Fruit fly (Drosophila melanogaster) whole organism, embryonic: ENCODE results near the gene CG7182.

Experiments
- Abd-B ChIP-seq: fragments of 200-800 bp; sonication (Bioruptor generic); optimal IDR thresholded peaks from 2 replicates; lab custom pipeline; 2018; ENCODE audit warnings: missing biosample characterization, mild to moderate bottlenecking, missing genetic modification characterization, moderate library complexity
- Aef1 ChIP-seq: fragments of 200-800 bp; sonication (Bioruptor generic); IDR thresholded peaks from 3 replicates; pipeline ENCODE4 v1.3.6; 2022; ENCODE audit warnings: missing biosample characterization, missing genetic modification characterization
- B-H2 ChIP-seq: fragments of 200-800 bp; sonication (Bioruptor generic); optimal IDR thresholded peaks from 2 replicates; lab custom pipeline; 2018; ENCODE audit warnings: missing biosample characterization, mild to moderate bottlenecking, missing genetic modification characterization
- CG10147 ChIP-seq: fragments of 200-800 bp; sonication (Bioruptor generic); optimal IDR thresholded peaks from 2 replicates; lab custom pipeline; 2019; ENCODE audit warnings: missing biosample characterization, mild to moderate bottlenecking, missing genetic modification characterization, moderate library complexity
- CG10543 ChIP-seq: fragments of 200-800 bp; sonication (Bioruptor generic); optimal IDR thresholded peaks from 3 replicates; lab custom pipeline; 2017; ENCODE audit warnings: missing biosample characterization, mild to moderate bottlenecking, missing genetic modification characterization, moderate library complexity
- CG11695 ChIP-seq: fragments of 200-800 bp; sonication (Bioruptor generic); IDR thresholded peaks from 3 replicates; pipeline ENCODE4 v1.3.6; 2022; ENCODE audit warnings: missing biosample characterization, missing genetic modification characterization
- CG13123 ChIP-seq: fragments of 200-800 bp; sonication (Bioruptor generic); optimal IDR thresholded peaks from 2 replicates; lab custom pipeline; 2016; ENCODE audit warnings: missing biosample characterization, missing genetic modification characterization
- CG13424 ChIP-seq: fragments of 200-800 bp; sonication (Bioruptor generic); optimal IDR thresholded peaks from 2 replicates; lab custom pipeline; 2019; ENCODE audit warnings: missing biosample characterization, mild to moderate bottlenecking, missing genetic modification characterization, moderate library complexity
- CG17328 ChIP-seq: fragments of 200-800 bp; sonication (Bioruptor generic); IDR thresholded peaks from 2 replicates; pipeline ENCODE4 v1.3.6; 2022; ENCODE audit warnings: missing biosample characterization, missing genetic modification characterization
- CG17385 ChIP-seq: fragments of 200-800 bp; sonication (Bioruptor generic); optimal IDR thresholded peaks from 3 replicates; lab custom pipeline; 2018; ENCODE audit warnings: missing biosample characterization, mild to moderate bottlenecking, missing genetic modification characterization
- CG17829 ChIP-seq: fragments of 200-800 bp; optimal IDR thresholded peaks from 2 replicates; lab custom pipeline; 2019; ENCODE audit warnings: missing biosample characterization, mild to moderate bottlenecking, missing genetic modification characterization, moderate library complexity
- CG2120 ChIP-seq: fragments of 200-800 bp; sonication (Bioruptor generic); optimal IDR thresholded peaks from 3 replicates; lab custom pipeline; 2016; ENCODE audit warnings: missing biosample characterization, missing genetic modification characterization
- CG2889 ChIP-seq: fragments of 200-800 bp; sonication (Bioruptor generic); IDR thresholded peaks from 3 replicates; pipeline ENCODE4 v1.3.6; 2022; ENCODE audit warnings: missing biosample characterization, missing genetic modification characterization
- CG31224 ChIP-seq: fragments of 200-800 bp; sonication (Bioruptor generic); IDR thresholded peaks from 2 replicates; pipeline ENCODE4 v1.3.6; 2022; ENCODE audit warnings: missing biosample characterization, missing genetic modification characterization
- CG31388 ChIP-seq: fragments of 200-800 bp; sonication (Bioruptor generic); optimal IDR thresholded peaks from 2 replicates; lab custom pipeline; 2016; ENCODE audit warnings: missing biosample characterization, missing genetic modification characterization
- CG33557 ChIP-seq: fragments of 200-800 bp; sonication (Bioruptor generic); optimal IDR thresholded peaks from 2 replicates; lab custom pipeline; 2019; ENCODE audit warnings: missing biosample characterization, mild to moderate bottlenecking, missing genetic modification characterization, moderate library complexity
- CG3407 ChIP-seq: fragments of 200-800 bp; sonication (Bioruptor generic); optimal IDR thresholded peaks from 2 replicates; lab custom pipeline; 2018; ENCODE audit warnings: missing biosample characterization, mild to moderate bottlenecking, missing genetic modification characterization
- CG4328 ChIP-seq: fragments of 200-800 bp; sonication (Bioruptor generic); optimal IDR thresholded peaks from 3 replicates; lab custom pipeline; 2017; ENCODE audit warnings: missing biosample characterization, missing genetic modification reagents, missing genetic modification characterization
- CG6813 ChIP-seq: fragments of 200-800 bp; sonication (Bioruptor generic); optimal IDR thresholded peaks from 2 replicates; lab custom pipeline; 2017; ENCODE audit warnings: missing biosample characterization, missing genetic modification characterization, mild to moderate bottlenecking, moderate library complexity, missing genetic modification reagents
- CG6854 ChIP-seq: fragments of 200-800 bp; sonication (Bioruptor generic); optimal IDR thresholded peaks from 3 replicates; lab custom pipeline; 2017; ENCODE audit warnings: missing biosample characterization, mild to moderate bottlenecking, missing genetic modification characterization
- CG7271 ChIP-seq: fragments of 200-800 bp; sonication (Bioruptor generic); optimal IDR thresholded peaks from 2 replicates; lab custom pipeline; 2018; ENCODE audit warnings: missing biosample characterization, mild to moderate bottlenecking, missing genetic modification characterization, moderate library complexity
- CG8944 ChIP-seq: fragments of 200-800 bp; sonication (Bioruptor generic); optimal IDR thresholded peaks from 3 replicates; lab custom pipeline; 2016; ENCODE audit warnings: missing biosample characterization, missing genetic modification characterization
- CG9817 ChIP-seq: fragments of 200-800 bp; sonication (Bioruptor generic); optimal IDR thresholded peaks from 2 replicates; lab custom pipeline; 2018; ENCODE audit warnings: missing biosample characterization, mild to moderate bottlenecking, missing genetic modification characterization, moderate library complexity
- CrebB ChIP-seq: fragments of 200-800 bp; sonication (Bioruptor generic); optimal IDR thresholded peaks from 3 replicates; lab custom pipeline; 2018; ENCODE audit warnings: missing biosample characterization, mild to moderate bottlenecking, missing genetic modification characterization
- Dbx ChIP-seq: fragments of 200-800 bp; sonication (Bioruptor generic); IDR thresholded peaks from 3 replicates; pipeline ENCODE4 v1.3.6; 2022; ENCODE audit warnings: missing biosample characterization, missing genetic modification characterization
- Elba2 ChIP-seq: fragments of 200-800 bp; sonication (Bioruptor generic); optimal IDR thresholded peaks from 3 replicates; lab custom pipeline; 2016; ENCODE audit warnings: missing biosample characterization, missing genetic modification characterization
- HHEX ChIP-seq: fragments of 200-800 bp; sonication (Bioruptor generic); optimal IDR thresholded peaks from 3 replicates; lab custom pipeline; 2017; ENCODE audit warnings: missing biosample characterization, mild to moderate bottlenecking, missing genetic modification characterization, missing genetic modification reagents
- Hey ChIP-seq: fragments of 200-800 bp; sonication (Bioruptor generic); optimal IDR thresholded peaks from 3 replicates; lab custom pipeline; 2018; ENCODE audit warnings: missing biosample characterization, mild to moderate bottlenecking, missing genetic modification characterization
- MBD-R2 ChIP-seq: fragments of 200-800 bp; sonication (Bioruptor generic); IDR thresholded peaks from 2 replicates; pipeline ENCODE4 v1.3.6; 2022; ENCODE audit warnings: missing biosample characterization, missing genetic modification characterization
- Mes4 ChIP-seq: fragments of 200-800 bp; sonication (Bioruptor generic); optimal IDR thresholded peaks from 2 replicates; lab custom pipeline; 2016; ENCODE audit warnings: missing biosample characterization, missing genetic modification characterization
- NfI ChIP-seq: fragments of 200-800 bp; sonication (Bioruptor generic); optimal IDR thresholded peaks from 3 replicates; lab custom pipeline; 2018; ENCODE audit warnings: missing biosample characterization, mild to moderate bottlenecking, missing genetic modification characterization, moderate library complexity
- Sin3A ChIP-seq: fragments of >200 bp; optimal IDR thresholded peaks from 2 replicates; lab custom pipeline; 2018
- ara ChIP-seq: fragments of 200-800 bp; sonication (Bioruptor generic); IDR thresholded peaks from 2 replicates; pipeline ENCODE4 v1.3.6; 2022; ENCODE audit warnings: missing biosample characterization, missing genetic modification characterization
- caup ChIP-seq: fragments of 200-800 bp; sonication (Bioruptor generic); optimal IDR thresholded peaks from 3 replicates; lab custom pipeline; 2017; ENCODE audit warnings: missing biosample characterization, mild to moderate bottlenecking, missing genetic modification characterization, moderate library complexity; ENCODE audit not compliant: severe bottlenecking
- ci ChIP-seq: fragments of 200-800 bp; sonication (Bioruptor generic); IDR thresholded peaks from 3 replicates; pipeline ENCODE4 v1.3.6; 2022; ENCODE audit warnings: missing biosample characterization, missing genetic modification characterization
- crp ChIP-seq, 2 experiments: fragments of 200-800 bp; sonication (Bioruptor generic); optimal IDR thresholded peaks; 2 replicates in 1 of 2; 3 replicates in 1 of 2; lab custom pipeline; 2017; ENCODE audit warnings: missing biosample characterization in 2 of 2, missing genetic modification characterization in 2 of 2, mild to moderate bottlenecking in 1 of 2, moderate library complexity in 1 of 2
- da ChIP-seq: fragments of 200-800 bp; sonication (Bioruptor generic); optimal IDR thresholded peaks from 2 replicates; lab custom pipeline; 2016; ENCODE audit warnings: missing biosample characterization, missing genetic modification characterization
- ham ChIP-seq: fragments of 200-800 bp; sonication (Bioruptor generic); IDR thresholded peaks from 2 replicates; pipeline ENCODE4 v1.3.6; 2022; ENCODE audit warnings: missing biosample characterization, missing genetic modification characterization
- nmo ChIP-seq: fragments of 200-800 bp; sonication (Bioruptor generic); optimal IDR thresholded peaks from 2 replicates; lab custom pipeline; 2018; ENCODE audit warnings: missing biosample characterization, mild to moderate bottlenecking, missing genetic modification characterization, moderate library complexity
- psq ChIP-seq: fragments of 200-800 bp; sonication (Bioruptor generic); optimal IDR thresholded peaks from 2 replicates; lab custom pipeline; 2017; ENCODE audit warnings: missing biosample characterization, missing genetic modification characterization
- pzg ChIP-seq: fragments of 200-800 bp; sonication (Bioruptor generic); optimal IDR thresholded peaks from 3 replicates; lab custom pipeline; 2018; ENCODE audit warnings: missing biosample characterization, mild to moderate bottlenecking, missing genetic modification characterization, moderate library complexity
- repo ChIP-seq: fragments of 200-800 bp; sonication (Bioruptor generic); optimal IDR thresholded peaks from 2 replicates; lab custom pipeline; 2016; ENCODE audit warnings: missing biosample characterization, missing genetic modification characterization
- salm ChIP-seq: fragments of 200-800 bp; sonication (Bioruptor generic); optimal IDR thresholded peaks from 2 replicates; lab custom pipeline; 2018; ENCODE audit warnings: missing biosample characterization, mild to moderate bottlenecking, missing genetic modification characterization
- shn ChIP-seq: fragments of 200-800 bp; sonication (Bioruptor generic); optimal IDR thresholded peaks from 3 replicates; lab custom pipeline; 2016; ENCODE audit warnings: missing biosample characterization, missing genetic modification characterization
- sisA ChIP-seq: fragments of 200-800 bp; sonication (Bioruptor generic); IDR thresholded peaks from 2 replicates; pipeline ENCODE4 v1.3.6; 2022; ENCODE audit warnings: missing biosample characterization, missing genetic modification characterization
- so ChIP-seq: fragments of 200-800 bp; sonication (Bioruptor generic); IDR thresholded peaks from 3 replicates; pipeline ENCODE4 v1.3.6; 2022; ENCODE audit warnings: missing biosample characterization, missing genetic modification characterization
- sug ChIP-seq: fragments of 200-800 bp; optimal IDR thresholded peaks from 2 replicates; lab custom pipeline; 2019; ENCODE audit warnings: missing biosample characterization, mild to moderate bottlenecking, missing genetic modification characterization, moderate library complexity
- zen ChIP-seq: fragments of 200-800 bp; sonication (Bioruptor generic); optimal IDR thresholded peaks from 3 replicates; lab custom pipeline; 2018; ENCODE audit warnings: missing biosample characterization, mild to moderate bottlenecking, missing genetic modification characterization, moderate library complexity

Gene CG7182

DNA sequence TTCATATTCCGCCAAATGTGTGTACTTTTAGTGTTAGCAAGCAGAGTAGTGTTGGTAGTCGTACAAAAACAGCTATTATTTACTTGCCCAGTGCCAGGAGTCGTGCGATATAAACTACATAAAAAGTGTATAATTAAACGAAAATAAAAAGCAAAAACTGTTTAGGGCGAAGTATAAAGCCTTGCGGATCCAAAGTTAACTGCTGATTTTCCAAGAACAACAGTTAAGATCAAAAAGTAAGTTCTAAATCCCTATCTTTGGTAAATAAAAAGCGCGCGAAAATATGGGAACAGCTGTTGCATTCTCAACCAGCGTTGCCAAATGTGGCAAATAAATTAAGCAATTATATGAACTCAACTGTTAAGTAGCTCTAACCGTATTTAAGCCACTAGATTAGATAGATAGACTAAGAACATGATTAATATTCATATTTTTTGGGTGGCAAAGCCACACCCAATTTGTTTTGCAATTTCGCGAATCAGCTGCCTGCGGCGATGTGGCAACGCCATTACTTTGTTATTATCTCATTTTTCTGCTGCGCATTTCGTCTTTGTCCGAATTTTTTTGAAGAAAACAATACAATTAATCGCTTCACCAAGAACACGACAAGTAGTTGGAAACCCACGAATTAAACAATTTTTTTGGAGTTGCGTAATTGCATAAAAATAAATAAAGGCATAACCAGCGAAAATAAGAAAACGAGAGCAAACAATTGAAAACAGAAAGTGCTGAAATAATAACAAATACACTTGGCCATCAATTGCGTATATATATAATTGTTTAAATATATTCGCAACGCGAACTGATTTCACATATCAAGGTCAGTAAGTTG, 5.7 kb downstream of the CG7182 start, which contains the start of the genes Prim1 and CG7083 (continued):
- TF ChIP-seq repo (GFP tag; lab: Kevin White, UChicago) = peak; percentile 16
- peak; percentile 43 for TF ChIP-seq da (GFP tag; lab: Kevin White, UChicago)
- TF ChIP-seq CG31224 = peak; percentile 18; the same call in 1 of the 2 replicates
- peak; percentile 20 for TF ChIP-seq HHEX (GFP tag; lab: Kevin White, UChicago)
- 0 out of 3 replicates have a peak, but pooled peaks have one; percentile 6 for TF ChIP-seq CG11695
- TF ChIP-seq sisA (GFP tag; lab: Robert Waterston, UW) = 0 out of 2 replicates have a peak, but pooled peaks have one; percentile 22
- peak; percentile 60; the same call in 2 of the 3 replicates for TF ChIP-seq ci (GFP tag; lab: Robert Waterston, UW)
- TF ChIP-seq MBD-R2 (GFP tag; lab: Robert Waterston, UW) = peak; percentile 67
- TF ChIP-seq CG7271 (tag; lab: Kevin White, UChicago) = peak; percentile 31
- TF ChIP-seq CG8944 (GFP tag; lab: Kevin White, UChicago) = peak; percentile 33
- peak; percentile 78 for TF ChIP-seq Sin3A (lab: Kevin White, UChicago)
- peak; percentile 39 for TF ChIP-seq CG13123 (GFP tag; lab: Kevin White, UChicago)
- peak; percentile 63 for TF ChIP-seq pzg (GFP tag; lab: Kevin White, UChicago)
- TF ChIP-seq shn (GFP tag; lab: Kevin White, UChicago) = peak; percentile 47
- peak; percentile 55 for TF ChIP-seq caup
- TF ChIP-seq Mes4 (GFP tag; lab: Kevin White, UChicago) = peak; percentile 54
- peak; percentile 26 for TF ChIP-seq CG6813
- TF ChIP-seq B-H2 (GFP tag; lab: Kevin White, UChicago) = peak; percentile 55
- TF ChIP-seq CG2120 (GFP tag; lab: Kevin White, UChicago) = peak; percentile 78
- no peak for TF ChIP-seq Hey (tag; lab: Kevin White, UChicago)
- peak; percentile 34 for TF ChIP-seq CG10147
- peak; percentile 60 for TF ChIP-seq CG17385
- peak; percentile 50 for TF ChIP-seq Abd-B (GFP tag; lab: Kevin White, UChicago)
- TF ChIP-seq CG3407 = no peak
- TF ChIP-seq salm (tag; lab: Kevin White, UChicago) = peak; percentile 20
- peak; percentile 60 for TF ChIP-seq NfI (GFP tag; lab: Kevin White, UChicago)
- 0 out of 3 replicates have a peak, but pooled peaks have one; percentile 43 for TF ChIP-seq Dbx (GFP tag; lab: Robert Waterston, UW)
- TF ChIP-seq CG2889 = no peak
- TF ChIP-seq CG10543 (GFP tag; lab: Kevin White, UChicago) = peak; percentile 76
- peak; percentile 63 for TF ChIP-seq zen (tag; lab: Kevin White, UChicago)
- peak; percentile 61 for TF ChIP-seq CG13424 (tag; lab: Kevin White, UChicago)
- peak; percentile 14 for TF ChIP-seq psq
- no peak for TF ChIP-seq so (GFP tag; lab: Robert Waterston, UW)
- peak; percentile 55 for TF ChIP-seq nmo (GFP tag; lab: Kevin White, UChicago)
- TF ChIP-seq CrebB (tag; lab: Kevin White, UChicago) = no peak
- TF ChIP-seq CG4328 (GFP tag; lab: Kevin White, UChicago) = no peak
- TF ChIP-seq CG33557 = peak; percentile 38
- TF ChIP-seq Aef1 (GFP tag; lab: Robert Waterston, UW) = peak; percentile 22; the same call in 1 of the 3 replicates
- peak; percentile 43 for TF ChIP-seq CG9817 (tag; lab: Kevin White, UChicago)
- TF ChIP-seq Elba2 = peak; percentile 12
- peak; percentile 59 for TF ChIP-seq CG17829 (tag; lab: Kevin White, UChicago)
- TF ChIP-seq CG6854 = no peak
- TF ChIP-seq ham = no peak
- peak; percentile 67 for TF ChIP-seq sug
- peak; percentile 93 to 97 for TF ChIP-seq crp (GFP tag; optimal IDR thresholded peaks at IDR 0.05; lab: Kevin White, UChicago)
- TF ChIP-seq CG17328 = peak; percentile 52
- peak; percentile 7 for TF ChIP-seq CG31388 (GFP tag; lab: Kevin White, UChicago)
- TF ChIP-seq ara (GFP tag; lab: Robert Waterston, UW) = peak; percentile 42; the same call in 1 of the 2 replicates
